Worm (Caenorhabditis elegans): ENCODE results near the gene tpst-1.

Gene tpst-1

ce11 chrIII:12685372-12686298 lies 23.5 kb upstream of the tpst-1 start:
- TF ChIP-seq flt-1 (GFP tag; IDR thresholded peaks at IDR 0.05) = no peak
- peak; percentile 48; the same call in 1 of the 2 replicates for TF ChIP-seq ztf-23 (GFP tag; IDR thresholded peaks at IDR 0.05)

ce11 chrIII:12680266-12680665 lies 18.2 kb upstream of the tpst-1 start:
- no peak for TF ChIP-seq ztf-29 (GFP tag; IDR thresholded peaks at IDR 0.05)
- no peak for TF ChIP-seq med-1 (GFP tag; optimal IDR thresholded peaks at IDR 0.05; ENCODE audit: insufficient read depth)
- no peak for TF ChIP-seq klf-2 (GFP tag; conservative IDR thresholded peaks at IDR 0.05)
- TF ChIP-seq cog-1 (tag; optimal IDR thresholded peaks at IDR 0.05) = no peak
- TF ChIP-seq tab-1 (GFP tag; IDR thresholded peaks at IDR 0.05) = no peak
- no peak for TF ChIP-seq flt-1 (GFP tag; IDR thresholded peaks at IDR 0.05)
- no peak for TF ChIP-seq ref-1 (GFP tag; conservative IDR thresholded peaks at IDR 0.05)
- no peak for TF ChIP-seq T22C8.4 (GFP tag; IDR thresholded peaks at IDR 0.05)
- TF ChIP-seq ztf-23 (GFP tag; IDR thresholded peaks at IDR 0.05) = no peak

- TF ChIP-seq ztf-23 (GFP tag; IDR thresholded peaks at IDR 0.05) (peak; percentile 69; the same call in 1 of the 2 replicates), cog-1 (tag; optimal IDR thresholded peaks at IDR 0.05) (no peak), flt-1 (GFP tag; IDR thresholded peaks at IDR 0.05) (0 out of 2 replicates have a peak, but pooled peaks have one; percentile 21)
Measured at ce11 chrIII:12673382-12673970, 11.4 kb upstream of the tpst-1 start, which contains the start of the genes taf-7.2 and elpc-2. taf-7.2 (minus strand) TSS chrIII:12673423. elpc-2 (plus strand) TSS chrIII:12673677.

ce11 chrIII:12668821-12669220 lies 6.7 kb upstream of the tpst-1 start:
- TF ChIP-seq med-1 (GFP tag; optimal IDR thresholded peaks at IDR 0.05; ENCODE audit: insufficient read depth) = no peak
- no peak for TF ChIP-seq ref-1 (GFP tag; conservative IDR thresholded peaks at IDR 0.05)
- no peak for TF ChIP-seq klf-2 (GFP tag; conservative IDR thresholded peaks at IDR 0.05)
- TF ChIP-seq T22C8.4 (GFP tag; IDR thresholded peaks at IDR 0.05) = no peak

- no peak for TF ChIP-seq med-1 (GFP tag; optimal IDR thresholded peaks at IDR 0.05; ENCODE audit: insufficient read depth)
- no peak for TF ChIP-seq cog-1 (tag; optimal IDR thresholded peaks at IDR 0.05)
- TF ChIP-seq ztf-29 (GFP tag; IDR thresholded peaks at IDR 0.05) = no peak
- no peak for TF ChIP-seq tab-1 (GFP tag; IDR thresholded peaks at IDR 0.05)
- TF ChIP-seq T22C8.4 (GFP tag; IDR thresholded peaks at IDR 0.05) = no peak
- no peak for TF ChIP-seq ztf-23 (GFP tag; IDR thresholded peaks at IDR 0.05)
- TF ChIP-seq klf-2 (GFP tag; conservative IDR thresholded peaks at IDR 0.05) = no peak
- TF ChIP-seq ref-1 (GFP tag; conservative IDR thresholded peaks at IDR 0.05) = no peak
- TF ChIP-seq flt-1 (GFP tag; IDR thresholded peaks at IDR 0.05) = no peak
Measured at ce11 chrIII:12658649-12659048, 3.4 kb downstream of the tpst-1 start.

ce11 chrIII:12652609-12653008 lies 9.5 kb downstream of the tpst-1 start:
- TF ChIP-seq ztf-29 (GFP tag; IDR thresholded peaks at IDR 0.05) (no peak), ztf-23 (GFP tag; IDR thresholded peaks at IDR 0.05) (no peak), tab-1 (GFP tag; IDR thresholded peaks at IDR 0.05) (no peak), med-1 (GFP tag; optimal IDR thresholded peaks at IDR 0.05; ENCODE audit: insufficient read depth) (no peak), cog-1 (tag; optimal IDR thresholded peaks at IDR 0.05) (no peak), T22C8.4 (GFP tag; IDR thresholded peaks at IDR 0.05) (no peak), klf-2 (GFP tag; conservative IDR thresholded peaks at IDR 0.05) (no peak), ref-1 (GFP tag; conservative IDR thresholded peaks at IDR 0.05) (no peak), flt-1 (GFP tag; IDR thresholded peaks at IDR 0.05) (no peak)

- TF ChIP-seq klf-2 (GFP tag; conservative IDR thresholded peaks at IDR 0.05) (no peak), flt-1 (GFP tag; IDR thresholded peaks at IDR 0.05) (no peak), ztf-29 (GFP tag; IDR thresholded peaks at IDR 0.05) (no peak), ref-1 (GFP tag; conservative IDR thresholded peaks at IDR 0.05) (no peak), med-1 (GFP tag; optimal IDR thresholded peaks at IDR 0.05; ENCODE audit: insufficient read depth) (no peak), T22C8.4 (GFP tag; IDR thresholded peaks at IDR 0.05) (no peak), ztf-23 (GFP tag; IDR thresholded peaks at IDR 0.05) (no peak), tab-1 (GFP tag; IDR thresholded peaks at IDR 0.05) (no peak), cog-1 (tag; optimal IDR thresholded peaks at IDR 0.05) (no peak)
Measured at ce11 chrIII:12651946-12652345, 10.1 kb downstream of the tpst-1 start.

ce11 chrIII:12644669-12645068 lies 17.4 kb downstream of the tpst-1 start:
- TF ChIP-seq klf-2 (GFP tag; conservative IDR thresholded peaks at IDR 0.05) (no peak), med-1 (GFP tag; optimal IDR thresholded peaks at IDR 0.05; ENCODE audit: insufficient read depth) (no peak), cog-1 (tag; optimal IDR thresholded peaks at IDR 0.05) (no peak), T22C8.4 (GFP tag; IDR thresholded peaks at IDR 0.05) (no peak), tab-1 (GFP tag; IDR thresholded peaks at IDR 0.05) (no peak), ztf-23 (GFP tag; IDR thresholded peaks at IDR 0.05) (no peak), ztf-29 (GFP tag; IDR thresholded peaks at IDR 0.05) (no peak), ref-1 (GFP tag; conservative IDR thresholded peaks at IDR 0.05) (no peak), flt-1 (GFP tag; IDR thresholded peaks at IDR 0.05) (no peak)

ce11 chrIII:12642511-12643168 lies 19.4 kb downstream of the tpst-1 start:
- TF ChIP-seq cog-1 (tag; optimal IDR thresholded peaks at IDR 0.05) = no peak
- TF ChIP-seq T22C8.4 (GFP tag; IDR thresholded peaks at IDR 0.05) = no peak
- TF ChIP-seq klf-2 (GFP tag; conservative IDR thresholded peaks at IDR 0.05) = no peak
- TF ChIP-seq ztf-23 (GFP tag; IDR thresholded peaks at IDR 0.05) = no peak
